Fruit fly (Drosophila melanogaster) whole organism, embryonic: ENCODE measurements around the gene CG42728.

Experiments
- BEAF-32 ChIP-seq: fragments of 200-800 bp; sonication (Bioruptor generic); optimal IDR thresholded peaks from 3 replicates; lab custom pipeline; 2017; ENCODE audit warnings: missing biosample characterization, missing genetic modification characterization, mild to moderate bottlenecking, moderate library complexity, missing genetic modification reagents
- Bgb ChIP-seq: fragments of 200-800 bp; sonication (Bioruptor generic); IDR thresholded peaks from 2 replicates; pipeline ENCODE4 v1.3.6; 2022; ENCODE audit warnings: missing biosample characterization, missing genetic modification characterization; ENCODE audit not compliant: partially characterized antibody
- CG1024 ChIP-seq: fragments of 200-800 bp; sonication (Bioruptor generic); IDR thresholded peaks from 2 replicates; pipeline ENCODE4 v1.3.6; 2022; ENCODE audit warnings: missing biosample characterization, missing genetic modification characterization
- CG11456 ChIP-seq: fragments of 200-800 bp; sonication (Bioruptor generic); IDR thresholded peaks from 3 replicates; pipeline ENCODE4 v1.3.6; 2022; ENCODE audit warnings: missing biosample characterization, missing genetic modification characterization
- CG12071 ChIP-seq: fragments of 200-800 bp; sonication (Bioruptor generic); optimal IDR thresholded peaks from 3 replicates; lab custom pipeline; 2018; ENCODE audit warnings: missing biosample characterization, mild to moderate bottlenecking, missing genetic modification characterization
- CG12769 ChIP-seq: fragments of 200-800 bp; sonication (Bioruptor generic); optimal IDR thresholded peaks from 2 replicates; lab custom pipeline; 2019; ENCODE audit warnings: missing biosample characterization, mild to moderate bottlenecking, missing genetic modification characterization, moderate library complexity
- CG13287 ChIP-seq: fragments of 200-800 bp; sonication (Bioruptor generic); IDR thresholded peaks from 2 replicates; pipeline ENCODE4 v1.3.6; 2022; ENCODE audit warnings: missing biosample characterization, missing genetic modification characterization; ENCODE audit not compliant: partially characterized antibody
- CG14014 ChIP-seq: fragments of 200-800 bp; sonication (Bioruptor generic); IDR thresholded peaks from 2 replicates; pipeline ENCODE4 v1.3.6; 2022; ENCODE audit warnings: missing biosample characterization, missing genetic modification characterization
- CG2116 ChIP-seq: fragments of 200-800 bp; sonication (Bioruptor generic); optimal IDR thresholded peaks from 3 replicates; lab custom pipeline; 2018; ENCODE audit warnings: missing biosample characterization, mild to moderate bottlenecking, missing genetic modification characterization
- CG2199 ChIP-seq: fragments of 200-800 bp; sonication (Bioruptor generic); IDR thresholded peaks from 3 replicates; pipeline ENCODE4 v1.3.6; 2022; ENCODE audit warnings: missing biosample characterization, missing genetic modification characterization
- CG32772 ChIP-seq: fragments of 200-800 bp; sonication (Bioruptor generic); IDR thresholded peaks from 2 replicates; pipeline ENCODE4 v1.3.6; 2022; ENCODE audit warnings: missing biosample characterization, missing genetic modification characterization
- CG34224 ChIP-seq: fragments of 200-800 bp; sonication (Bioruptor generic); IDR thresholded peaks from 3 replicates; pipeline ENCODE4 v1.3.6; 2022; ENCODE audit warnings: missing biosample characterization, missing genetic modification characterization; ENCODE audit not compliant: partially characterized antibody
- CG3838 ChIP-seq: fragments of 200-800 bp; sonication (Bioruptor generic); optimal IDR thresholded peaks from 3 replicates; lab custom pipeline; 2016; ENCODE audit warnings: missing biosample characterization, missing genetic modification characterization
- CG3995 ChIP-seq: fragments of 200-800 bp; sonication (Bioruptor generic); optimal IDR thresholded peaks from 3 replicates; lab custom pipeline; 2016; ENCODE audit warnings: missing biosample characterization, missing genetic modification characterization
- CG7786 ChIP-seq: fragments of 200-800 bp; sonication (Bioruptor generic); optimal IDR thresholded peaks from 2 replicates; lab custom pipeline; 2016; ENCODE audit warnings: missing biosample characterization, missing genetic modification characterization
- CG8290 ChIP-seq, 3 experiments: fragments of 200-800 bp; sonication (Bioruptor generic); optimal IDR thresholded peaks; 2 replicates each; lab custom pipeline; 2016 to 2019; ENCODE audit warnings: missing biosample characterization in 3 of 3, missing genetic modification characterization in 3 of 3, mild to moderate bottlenecking in 2 of 3, moderate library complexity in 1 of 3
- Chrac-16 ChIP-seq: fragments of 200-800 bp; sonication (Bioruptor generic); optimal IDR thresholded peaks from 3 replicates; lab custom pipeline; 2016; ENCODE audit warnings: missing biosample characterization, missing genetic modification characterization
- D19A ChIP-seq: fragments of 200-800 bp; optimal IDR thresholded peaks from 3 replicates; lab custom pipeline; 2019; ENCODE audit warnings: missing biosample characterization, mild to moderate bottlenecking, missing genetic modification characterization, moderate library complexity
- Dll ChIP-seq: fragments of 200-800 bp; sonication (Bioruptor generic); IDR thresholded peaks from 4 replicates; pipeline ENCODE4 v1.3.6; 2022; ENCODE audit warnings: missing biosample characterization, missing genetic modification characterization; ENCODE audit not compliant: partially characterized antibody
- Doc3 ChIP-seq: fragments of 200-800 bp; sonication (Bioruptor generic); IDR thresholded peaks from 3 replicates; pipeline ENCODE4 v1.3.6; 2022; ENCODE audit warnings: missing biosample characterization, missing genetic modification characterization; ENCODE audit not compliant: partially characterized antibody
- Dp ChIP-seq: fragments of 200-800 bp; sonication (Bioruptor generic); optimal IDR thresholded peaks from 2 replicates; lab custom pipeline; 2018; ENCODE audit warnings: missing biosample characterization, mild to moderate bottlenecking, missing genetic modification characterization, moderate library complexity
- Fer2 ChIP-seq: fragments of 200-800 bp; sonication (Bioruptor generic); optimal IDR thresholded peaks from 2 replicates; lab custom pipeline; 2018; ENCODE audit warnings: missing biosample characterization, mild to moderate bottlenecking, missing genetic modification characterization, moderate library complexity
- Hey ChIP-seq: fragments of 200-800 bp; sonication (Bioruptor generic); optimal IDR thresholded peaks from 3 replicates; lab custom pipeline; 2018; ENCODE audit warnings: missing biosample characterization, mild to moderate bottlenecking, missing genetic modification characterization
- HmgZ ChIP-seq: fragments of 200-800 bp; sonication (Bioruptor generic); optimal IDR thresholded peaks from 2 replicates; lab custom pipeline; 2018; ENCODE audit warnings: missing biosample characterization, mild to moderate bottlenecking, missing genetic modification characterization
- Lpt ChIP-seq: fragments of >200 bp; optimal IDR thresholded peaks from 2 replicates; lab custom pipeline; 2018; ENCODE audit warnings: missing biosample characterization, missing genetic modification characterization
- MBD-R2 ChIP-seq: fragments of 200-800 bp; sonication (Bioruptor generic); IDR thresholded peaks from 2 replicates; pipeline ENCODE4 v1.3.6; 2022; ENCODE audit warnings: missing biosample characterization, missing genetic modification characterization
- Max ChIP-seq: fragments of 200-800 bp; sonication (Bioruptor generic); optimal IDR thresholded peaks from 2 replicates; lab custom pipeline; 2016; ENCODE audit warnings: missing biosample characterization, mild to moderate bottlenecking, missing genetic modification characterization
- Med ChIP-seq: fragments of 200-800 bp; sonication (Bioruptor generic); peaks from one replicate; lab custom pipeline; 2016; ENCODE audit warnings: missing biosample characterization, missing genetic modification characterization, mild to moderate bottlenecking, inconsistent platforms, moderate library complexity
- Ptx1 ChIP-seq: fragments of 200-800 bp; sonication (Bioruptor generic); IDR thresholded peaks from 2 replicates; pipeline ENCODE4 v1.3.6; 2022; ENCODE audit warnings: missing biosample characterization, missing genetic modification characterization
- Rfx ChIP-seq: fragments of 200-800 bp; sonication (Bioruptor generic); IDR thresholded peaks from 2 replicates; pipeline ENCODE4 v1.3.6; 2022; ENCODE audit warnings: missing biosample characterization, missing genetic modification characterization
- Sry-δ ChIP-seq: fragments of 200-800 bp; sonication (Bioruptor generic); optimal IDR thresholded peaks from 2 replicates; lab custom pipeline; 2016; ENCODE audit warnings: missing biosample characterization, missing genetic modification characterization
- Stat92E ChIP-seq, 3 experiments: fragments of >200 bp in 2 of 3; fragments of 200-800 bp in 1 of 3; sonication (Bioruptor generic) in 1 of 3; optimal IDR thresholded peaks; 2 replicates each; lab custom pipeline; 2017 to 2019; ENCODE audit warnings: missing biosample characterization in 3 of 3, missing genetic modification characterization in 3 of 3, mild to moderate bottlenecking in 1 of 3, moderate library complexity in 1 of 3
- Tbp ChIP-seq: fragments of >200 bp; optimal IDR thresholded peaks from 2 replicates; lab custom pipeline; 2018; ENCODE audit warnings: missing biosample characterization, missing genetic modification characterization
- cg ChIP-seq: fragments of 200-800 bp; sonication (Bioruptor generic); optimal IDR thresholded peaks from 3 replicates; lab custom pipeline; 2019; ENCODE audit warnings: missing biosample characterization, mild to moderate bottlenecking, missing genetic modification characterization, moderate library complexity
- chinmo ChIP-seq: fragments of 200-800 bp; sonication (Bioruptor generic); IDR thresholded peaks from 4 replicates; pipeline ENCODE4 v1.3.6; 2022; ENCODE audit warnings: missing biosample characterization, missing genetic modification characterization; ENCODE audit not compliant: partially characterized antibody
- dan ChIP-seq: fragments of 200-800 bp; sonication (Bioruptor generic); IDR thresholded peaks from 2 replicates; pipeline ENCODE4 v1.3.6; 2022; ENCODE audit warnings: missing biosample characterization, missing genetic modification characterization
- dm ChIP-seq: fragments of 200-800 bp; sonication (Bioruptor generic); optimal IDR thresholded peaks from 3 replicates; lab custom pipeline; 2016; ENCODE audit warnings: missing biosample characterization, missing genetic modification characterization
- eve ChIP-seq, 2 experiments: fragments of >200 bp; optimal IDR thresholded peaks; 2 replicates each; lab custom pipeline; 2017; ENCODE audit warnings: missing biosample characterization in 2 of 2, missing genetic modification characterization in 2 of 2
- exex ChIP-seq: fragments of 200-800 bp; sonication (Bioruptor generic); optimal IDR thresholded peaks from 4 replicates; lab custom pipeline; 2018; ENCODE audit warnings: missing biosample characterization, mild to moderate bottlenecking, missing genetic modification characterization, moderate library complexity
- kni ChIP-seq: fragments of 200-800 bp; sonication (Bioruptor generic); optimal IDR thresholded peaks from 3 replicates; lab custom pipeline; 2017; ENCODE audit warnings: mild to moderate bottlenecking, missing biosample characterization, missing genetic modification reagents, missing genetic modification characterization
- lola ChIP-seq, 3 experiments: fragments of >200 bp in 2 of 3; fragments of 200-800 bp in 1 of 3; sonication (Bioruptor generic) in 1 of 3; optimal IDR thresholded peaks; 2 replicates each; lab custom pipeline; 2017 to 2019; ENCODE audit warnings: missing biosample characterization in 3 of 3, missing genetic modification characterization in 3 of 3, mild to moderate bottlenecking in 1 of 3, moderate library complexity in 1 of 3
- prd ChIP-seq, 3 experiments: fragments of >200 bp in 2 of 3; fragments of 200-800 bp in 1 of 3; sonication (Bioruptor generic) in 1 of 3; optimal IDR thresholded peaks in 2 of 3; IDR thresholded peaks in 1 of 3; 2 replicates in 2 of 3; 3 replicates in 1 of 3; pipeline versions ENCODE4 v1.3.6 to Lab custom; 2017 to 2022; ENCODE audit warnings: missing biosample characterization in 1 of 3, missing genetic modification characterization in 1 of 3
- pzg ChIP-seq: fragments of 200-800 bp; sonication (Bioruptor generic); optimal IDR thresholded peaks from 3 replicates; lab custom pipeline; 2018; ENCODE audit warnings: missing biosample characterization, mild to moderate bottlenecking, missing genetic modification characterization, moderate library complexity
- sc ChIP-seq, 3 experiments: fragments of >200 bp in 2 of 3; fragments of 200-800 bp in 1 of 3; sonication (Bioruptor generic) in 1 of 3; optimal IDR thresholded peaks; 2 replicates in 2 of 3; 3 replicates in 1 of 3; lab custom pipeline; 2017; ENCODE audit warnings: mild to moderate bottlenecking in 1 of 3, missing biosample characterization in 1 of 3, missing genetic modification characterization in 1 of 3, missing genetic modification reagents in 1 of 3
- unc-4 ChIP-seq: fragments of 200-800 bp; sonication (Bioruptor generic); IDR thresholded peaks from 2 replicates; pipeline ENCODE4 v1.3.6; 2022; ENCODE audit warnings: missing biosample characterization, missing genetic modification characterization; ENCODE audit not compliant: partially characterized antibody
- vfl ChIP-seq: fragments of 200-800 bp; sonication (Bioruptor generic); optimal IDR thresholded peaks from 2 replicates; lab custom pipeline; 2016; ENCODE audit warnings: missing biosample characterization, missing genetic modification characterization

Gene CG42728

DNA sequence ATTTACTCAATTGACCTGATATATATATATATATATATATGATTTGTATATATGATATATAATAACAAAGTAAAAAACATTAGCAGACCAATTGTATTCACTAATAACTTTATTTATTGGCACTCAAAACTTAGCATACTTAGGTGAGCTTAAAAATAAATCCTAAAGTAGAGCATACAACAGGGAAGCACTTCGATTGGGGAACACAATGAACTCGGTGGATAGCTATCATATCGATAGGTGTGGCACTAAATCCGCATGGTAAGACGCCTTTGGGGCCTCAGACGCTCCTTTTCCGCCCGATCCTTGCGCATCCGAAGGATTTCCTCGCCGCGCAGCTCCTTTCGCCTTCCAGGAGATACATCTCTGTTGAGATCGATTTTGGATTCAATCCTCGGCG lies 11.6 kb downstream of the CG42728 start:
- TF ChIP-seq prd (optimal IDR thresholded peaks at IDR 0.05; lab: Kevin White, UChicago) (no peak), prd (GFP tag; IDR thresholded peaks at IDR 0.05; lab: Robert Waterston, UW) (no peak), CG2199 (GFP tag; lab: Robert Waterston, UW) (peak; percentile 14; the same call in 1 of the 3 replicates), Chrac-16 (GFP tag; lab: Kevin White, UChicago) (no peak), Doc3 (GFP tag; lab: Robert Waterston, UW) (0 out of 3 replicates have a peak, but pooled peaks have one; percentile 36), D19A (no peak), CG34224 (GFP tag; lab: Robert Waterston, UW) (peak; percentile 43; the same call in 2 of the 3 replicates), lola (GFP tag; optimal IDR thresholded peaks at IDR 0.05; lab: Kevin White, UChicago) (peak in 1 of 3 experiments; percentile 57), HmgZ (tag; lab: Kevin White, UChicago) (peak; percentile 7), unc-4 (GFP tag; lab: Robert Waterston, UW) (0 out of 2 replicates have a peak, but pooled peaks have one; percentile 36), CG7786 (no peak), Stat92E (GFP tag; optimal IDR thresholded peaks at IDR 0.05; lab: Kevin White, UChicago) (no peak), chinmo (GFP tag; lab: Robert Waterston, UW) (no peak), BEAF-32 (GFP tag; lab: Kevin White, UChicago) (peak; percentile 66), MBD-R2 (peak; percentile 34; the same call in 1 of the 2 replicates), CG32772 (GFP tag; lab: Robert Waterston, UW) (no peak), Dp (GFP tag; lab: Kevin White, UChicago) (peak; percentile 12), CG2116 (GFP tag; lab: Kevin White, UChicago) (peak; percentile 55), Max (GFP tag; lab: Kevin White, UChicago) (no peak), CG8290 (GFP tag; optimal IDR thresholded peaks at IDR 0.05; lab: Kevin White, UChicago) (no peak), CG8290 (tag; optimal IDR thresholded peaks at IDR 0.05; lab: Kevin White, UChicago) (peak in 1 of 2 experiments; percentile 10), Sry-δ (GFP tag; lab: Kevin White, UChicago) (peak; percentile 38), Rfx (GFP tag; lab: Robert Waterston, UW) (0 out of 2 replicates have a peak, but pooled peaks have one; percentile 25), CG3995 (GFP tag; lab: Kevin White, UChicago) (peak; percentile 30), CG12769 (tag; lab: Kevin White, UChicago) (no peak), Dll (GFP tag; lab: Robert Waterston, UW) (peak; percentile 50; the same call in 1 of the 4 replicates), kni (no peak), CG13287 (GFP tag; lab: Robert Waterston, UW) (peak; percentile 36; the same call in 1 of the 2 replicates), CG12071 (GFP tag; lab: Kevin White, UChicago) (no peak), pzg (GFP tag; lab: Kevin White, UChicago) (peak; percentile 13), Bgb (GFP tag; lab: Robert Waterston, UW) (peak; percentile 34), Med (GFP tag; lab: Kevin White, UChicago) (peak; percentile 54), CG14014 (GFP tag; lab: Robert Waterston, UW) (peak; percentile 27; the same call in 1 of the 2 replicates)

DNA sequence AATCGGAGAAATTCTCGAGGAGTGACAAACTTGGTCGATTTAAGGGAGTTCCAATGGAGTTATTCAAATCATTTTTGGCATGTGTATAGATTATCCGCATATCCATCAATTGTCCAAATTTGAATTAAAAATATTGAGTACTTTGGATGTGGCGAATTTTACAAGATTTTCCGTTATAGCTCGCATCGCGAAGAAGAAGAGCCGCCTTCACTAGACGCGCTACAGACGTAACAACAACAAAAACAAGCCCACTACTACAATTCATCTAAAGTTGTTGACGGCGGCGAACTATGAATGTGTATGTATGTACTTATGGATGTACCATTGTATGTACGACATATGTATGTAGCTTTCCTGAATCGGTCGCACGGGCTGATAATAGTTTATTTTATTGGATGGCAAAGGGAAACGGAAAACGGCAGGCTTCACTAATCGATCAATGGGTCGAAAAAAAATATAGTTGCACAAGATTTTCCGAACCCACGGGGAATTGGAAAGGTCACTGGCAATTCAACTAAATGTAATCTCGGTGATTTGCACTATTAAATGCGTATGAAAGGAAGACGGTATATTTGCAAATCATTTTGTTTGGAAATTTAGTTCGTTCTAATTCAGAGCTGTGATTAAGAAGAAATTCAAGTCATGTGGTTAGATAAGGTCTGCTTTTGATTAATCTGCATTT lies 13.0 kb downstream of the CG42728 start:
- no peak for TF ChIP-seq dm (GFP tag; lab: Kevin White, UChicago)
- TF ChIP-seq exex (tag; lab: Kevin White, UChicago): peak; percentile 43
- no peak for TF ChIP-seq Hey
- peak; percentile 17 for TF ChIP-seq cg (GFP tag; lab: Kevin White, UChicago)
- no peak for TF ChIP-seq BEAF-32 (GFP tag; lab: Kevin White, UChicago)
- no peak for TF ChIP-seq Ptx1 (GFP tag; lab: Robert Waterston, UW)
- TF ChIP-seq sc (optimal IDR thresholded peaks at IDR 0.05; lab: Kevin White, UChicago): no peak
- no peak for TF ChIP-seq sc (GFP tag; optimal IDR thresholded peaks at IDR 0.05; lab: Kevin White, UChicago)
- TF ChIP-seq Tbp (GFP tag; lab: Kevin White, UChicago): no peak
- TF ChIP-seq eve (GFP tag; optimal IDR thresholded peaks at IDR 0.05; lab: Kevin White, UChicago): peak in 1 of 2 experiments; percentile 81
- TF ChIP-seq CG11456: no peak
- TF ChIP-seq dan (GFP tag; lab: Robert Waterston, UW): no peak
- no peak for TF ChIP-seq Lpt (GFP tag; lab: Kevin White, UChicago)
- TF ChIP-seq vfl (GFP tag; lab: Kevin White, UChicago): no peak
- TF ChIP-seq CG1024 (GFP tag; lab: Robert Waterston, UW): no peak
- 0 out of 3 replicates have a peak, but pooled peaks have one; percentile 33 for TF ChIP-seq CG2199 (GFP tag; lab: Robert Waterston, UW)
- TF ChIP-seq CG3838 (GFP tag; lab: Kevin White, UChicago): no peak
- no peak for TF ChIP-seq Fer2
